Worm (Caenorhabditis elegans) whole organism, L2 larva: ENCODE measurements around the gene arcp-1.

Experiments
- C34F6.9 ChIP-seq: fragments of 150-350 bp; optimal IDR thresholded peaks from 2 replicates; lab custom pipeline; 2014; ENCODE audit warnings: missing biosample characterization, missing genetic modification characterization
- F13H6.1 ChIP-seq: sonication (generic microtip); optimal IDR thresholded peaks from 2 replicates; lab custom pipeline; 2016; ENCODE audit warnings: missing genetic modification characterization, missing compliant biosample characterization
- R02D3.7 ChIP-seq: fragments of 150-350 bp; optimal IDR thresholded peaks from 2 replicates; lab custom pipeline; 2014; ENCODE audit warnings: missing biosample characterization, missing genetic modification characterization
- Y55F3AM.14 ChIP-seq: fragments of 200-800 bp; sonication (Bioruptor generic); optimal IDR thresholded peaks from 2 replicates; lab custom pipeline; 2018; ENCODE audit warnings: mild to moderate bottlenecking, missing genetic modification characterization, missing compliant biosample characterization
- ZK546.5 ChIP-seq: sonication (generic microtip); optimal IDR thresholded peaks from 2 replicates; lab custom pipeline; 2017; ENCODE audit warnings: missing biosample characterization, missing genetic modification characterization
- alr-1 ChIP-seq: fragments of 150-350 bp; optimal IDR thresholded peaks from 2 replicates; lab custom pipeline; 2014; ENCODE audit warnings: missing biosample characterization, missing genetic modification characterization
- aly-2 ChIP-seq: fragments of 150-350 bp; optimal IDR thresholded peaks from 2 replicates; lab custom pipeline; 2014; ENCODE audit warnings: missing biosample characterization, missing genetic modification characterization
- ama-1 ChIP-seq: fragments of 150-350 bp; optimal IDR thresholded peaks from 2 replicates; lab custom pipeline; 2018; ENCODE audit warnings: inconsistent platforms
- blmp-1 ChIP-seq: sonication (generic microtip); optimal IDR thresholded peaks from 2 replicates; lab custom pipeline; 2017; ENCODE audit warnings: missing genetic modification characterization, mild to moderate bottlenecking, missing compliant biosample characterization, antibody characterized with exemption, moderate library complexity; ENCODE audit not compliant: insufficient read depth
- ceh-16 ChIP-seq: fragments of 150-350 bp; optimal IDR thresholded peaks from 2 replicates; lab custom pipeline; 2014; ENCODE audit warnings: missing biosample characterization, missing genetic modification characterization
- ceh-82 ChIP-seq: fragments of 150-350 bp; optimal IDR thresholded peaks from 2 replicates; lab custom pipeline; 2014; ENCODE audit warnings: missing biosample characterization, missing genetic modification characterization
- crh-2 ChIP-seq: sonication (generic microtip); optimal IDR thresholded peaks from 2 replicates; lab custom pipeline; 2017; ENCODE audit warnings: missing biosample characterization, missing genetic modification characterization
- dmd-4 ChIP-seq: sonication (generic microtip); optimal IDR thresholded peaks from 2 replicates; lab custom pipeline; 2017; ENCODE audit warnings: missing biosample characterization, missing genetic modification characterization
- egl-27 ChIP-seq: sonication (generic microtip); optimal IDR thresholded peaks from 3 replicates; lab custom pipeline; 2017; ENCODE audit warnings: missing biosample characterization, missing genetic modification reagents, missing genetic modification characterization
- elt-1 ChIP-seq: fragments of 150-350 bp; optimal IDR thresholded peaks from 2 replicates; lab custom pipeline; 2014; ENCODE audit warnings: missing biosample characterization, missing genetic modification characterization
- elt-3 ChIP-seq: sonication (generic microtip); optimal IDR thresholded peaks from 2 replicates; lab custom pipeline; 2017; ENCODE audit warnings: missing biosample characterization, missing genetic modification characterization
- fos-1 ChIP-seq: fragments of 150-350 bp; optimal IDR thresholded peaks from 2 replicates; lab custom pipeline; 2014; ENCODE audit warnings: missing biosample characterization, missing genetic modification characterization
- gmeb-1 ChIP-seq: fragments of 150-350 bp; optimal IDR thresholded peaks from 2 replicates; lab custom pipeline; 2014; ENCODE audit warnings: missing biosample characterization, missing genetic modification characterization
- lin-11 ChIP-seq: fragments of 150-350 bp; sonication (generic microtip); optimal IDR thresholded peaks from 2 replicates; lab custom pipeline; 2014; ENCODE audit warnings: missing biosample characterization, missing genetic modification characterization, inconsistent platforms, mixed read lengths
- lin-13 ChIP-seq: fragments of 150-350 bp; optimal IDR thresholded peaks from 2 replicates; lab custom pipeline; 2014; ENCODE audit warnings: missing biosample characterization, missing genetic modification reagents, missing genetic modification characterization
- lin-39 ChIP-seq: fragments of 150-350 bp; optimal IDR thresholded peaks from 2 replicates; lab custom pipeline; 2014; ENCODE audit warnings: missing biosample characterization, missing genetic modification reagents, missing genetic modification characterization
- lsy-2 ChIP-seq, 2 experiments: fragments of 150-350 bp in 1 of 2; sonication (generic microtip) in 1 of 2; optimal IDR thresholded peaks; 2 replicates each; lab custom pipeline; 2014 to 2017; ENCODE audit warnings: missing biosample characterization in 2 of 2, missing genetic modification characterization in 2 of 2
- mab-5 ChIP-seq: fragments of 150-350 bp; optimal IDR thresholded peaks from 2 replicates; lab custom pipeline; 2014; ENCODE audit warnings: missing biosample characterization, missing genetic modification characterization
- mbf-1 ChIP-seq: sonication (generic microtip); optimal IDR thresholded peaks from 2 replicates; lab custom pipeline; 2017; ENCODE audit warnings: missing biosample characterization, missing genetic modification characterization
- mdl-1 ChIP-seq, 2 experiments: fragments of 150-350 bp in 1 of 2; sonication (generic microtip) in 1 of 2; optimal IDR thresholded peaks; 2 replicates each; lab custom pipeline; 2017; ENCODE audit warnings: missing biosample characterization in 2 of 2, missing genetic modification characterization in 2 of 2
- nhr-10 ChIP-seq: sonication (generic microtip); optimal IDR thresholded peaks from 2 replicates; lab custom pipeline; 2017; ENCODE audit warnings: missing biosample characterization, missing genetic modification characterization
- nhr-11 ChIP-seq: fragments of 150-350 bp; optimal IDR thresholded peaks from 2 replicates; lab custom pipeline; 2014; ENCODE audit warnings: missing biosample characterization, missing genetic modification characterization
- nhr-12 ChIP-seq: fragments of 150-350 bp; optimal IDR thresholded peaks from 2 replicates; lab custom pipeline; 2014; ENCODE audit warnings: missing biosample characterization, missing genetic modification characterization
- nhr-129 ChIP-seq: fragments of 150-350 bp; optimal IDR thresholded peaks from 2 replicates; lab custom pipeline; 2014; ENCODE audit warnings: missing biosample characterization, missing genetic modification characterization
- nhr-21 ChIP-seq: fragments of 150-350 bp; optimal IDR thresholded peaks from 2 replicates; lab custom pipeline; 2014; ENCODE audit warnings: missing biosample characterization, missing genetic modification characterization
- nhr-23 ChIP-seq: fragments of 150-350 bp; optimal IDR thresholded peaks from 2 replicates; lab custom pipeline; 2014; ENCODE audit warnings: missing biosample characterization, missing genetic modification reagents, missing genetic modification characterization
- nhr-237 ChIP-seq: fragments of 150-350 bp; optimal IDR thresholded peaks from 2 replicates; lab custom pipeline; 2014; ENCODE audit warnings: missing biosample characterization, missing genetic modification characterization
- nhr-25 ChIP-seq: fragments of 150-350 bp; sonication (generic microtip); optimal IDR thresholded peaks from 3 replicates; lab custom pipeline; 2014; ENCODE audit warnings: missing biosample characterization, missing genetic modification characterization
- nhr-6 ChIP-seq: fragments of 150-350 bp; optimal IDR thresholded peaks from 2 replicates; lab custom pipeline; 2014; ENCODE audit warnings: missing biosample characterization, missing genetic modification characterization
- nhr-77 ChIP-seq: fragments of 150-350 bp; optimal IDR thresholded peaks from 2 replicates; lab custom pipeline; 2014; ENCODE audit warnings: missing biosample characterization, missing genetic modification characterization
- peb-1 ChIP-seq: fragments of 150-350 bp; optimal IDR thresholded peaks from 2 replicates; lab custom pipeline; 2014; ENCODE audit warnings: missing biosample characterization, missing genetic modification characterization
- sem-4 ChIP-seq: fragments of 150-350 bp; optimal IDR thresholded peaks from 2 replicates; lab custom pipeline; 2014; ENCODE audit warnings: missing biosample characterization, missing genetic modification reagents, missing genetic modification characterization
- skn-1 ChIP-seq: sonication (generic microtip); optimal IDR thresholded peaks from 2 replicates; lab custom pipeline; 2017; ENCODE audit warnings: missing biosample characterization, missing genetic modification characterization
- sma-3 ChIP-seq: sonication (generic microtip); optimal IDR thresholded peaks from 2 replicates; lab custom pipeline; 2016; ENCODE audit warnings: missing genetic modification reagents, missing genetic modification characterization, missing compliant biosample characterization
- sma-9 ChIP-seq, 2 experiments: fragments of 150-350 bp in 1 of 2; sonication (generic microtip) in 1 of 2; optimal IDR thresholded peaks; 2 replicates each; lab custom pipeline; 2014 to 2016; ENCODE audit warnings: missing genetic modification characterization in 2 of 2, mild to moderate bottlenecking in 1 of 2, missing biosample characterization in 1 of 2, missing compliant biosample characterization in 1 of 2, missing genetic modification reagents in 1 of 2, moderate library complexity in 1 of 2
- snpc-4 ChIP-seq: fragments of 150-350 bp; optimal IDR thresholded peaks from 2 replicates; lab custom pipeline; 2014; ENCODE audit warnings: missing biosample characterization, missing genetic modification characterization
- unc-39 ChIP-seq: fragments of 150-350 bp; optimal IDR thresholded peaks from 2 replicates; lab custom pipeline; 2014; ENCODE audit warnings: missing biosample characterization, missing genetic modification characterization
- unc-55 ChIP-seq: fragments of 150-350 bp; sonication (generic microtip); optimal IDR thresholded peaks from 3 replicates; lab custom pipeline; 2014; ENCODE audit warnings: missing biosample characterization, missing genetic modification reagents, missing genetic modification characterization
- unc-62 ChIP-seq: fragments of 150-350 bp; optimal IDR thresholded peaks from 2 replicates; lab custom pipeline; 2014; ENCODE audit warnings: missing biosample characterization, missing genetic modification reagents, missing genetic modification characterization
- zag-1 ChIP-seq: fragments of 150-350 bp; optimal IDR thresholded peaks from 2 replicates; lab custom pipeline; 2014; ENCODE audit warnings: missing biosample characterization, missing genetic modification characterization
- ztf-1 ChIP-seq: fragments of 200-800 bp; sonication (Bioruptor generic); conservative IDR thresholded peaks from 2 replicates; pipeline ENCODE4 v1.3.6; 2022; ENCODE audit warnings: missing genetic modification characterization, missing compliant biosample characterization
- ztf-11 ChIP-seq: sonication (generic microtip); optimal IDR thresholded peaks from 2 replicates; lab custom pipeline; 2017; ENCODE audit warnings: missing biosample characterization, missing genetic modification characterization
- ztf-4 ChIP-seq: fragments of 150-350 bp; optimal IDR thresholded peaks from 2 replicates; lab custom pipeline; 2014; ENCODE audit warnings: missing biosample characterization, missing genetic modification characterization

The arcp-1 gene

ce11 chrIII:3799213-3799612 is 40.0 kb upstream of the arcp-1 start (continued):
- TF ChIP-seq sma-9 (GFP tag; optimal IDR thresholded peaks at IDR 0.05; lab: Kevin White, UChicago) (peak; percentile 53), sma-9 (tag; optimal IDR thresholded peaks at IDR 0.05; lab: Kevin White, UChicago) (no peak), nhr-237 (no peak), nhr-12 (tag; lab: Kevin White, UChicago) (no peak)
- TF ChIP-seq, all 48 proteins: peak for 12

DNA sequence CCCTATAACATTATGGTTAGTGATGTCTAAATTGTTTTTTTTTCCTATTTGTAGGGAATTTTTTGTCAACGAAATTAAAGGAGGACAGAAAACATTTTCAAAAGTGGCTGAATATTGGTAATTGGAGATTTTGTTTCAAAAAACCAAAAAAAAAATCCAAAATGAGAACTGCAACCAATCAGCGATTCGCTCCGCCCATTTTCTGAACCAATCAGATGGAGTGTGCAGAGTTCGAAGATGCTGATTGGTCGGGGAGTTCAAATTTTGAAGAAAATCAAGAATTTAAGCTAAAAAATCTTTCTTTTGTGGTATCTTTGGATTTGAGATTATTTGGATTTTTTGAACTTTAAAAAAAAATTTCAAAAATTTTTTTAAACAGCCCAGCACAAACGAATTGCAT is 39.2 kb upstream of the arcp-1 start:
- TF ChIP-seq crh-2 (tag; lab: Kevin White, UChicago) (no peak), lin-13 (GFP tag; lab: Kevin White, UChicago) (peak; percentile 23)
- TF ChIP-seq, all 48 proteins: peak for 1

DNA sequence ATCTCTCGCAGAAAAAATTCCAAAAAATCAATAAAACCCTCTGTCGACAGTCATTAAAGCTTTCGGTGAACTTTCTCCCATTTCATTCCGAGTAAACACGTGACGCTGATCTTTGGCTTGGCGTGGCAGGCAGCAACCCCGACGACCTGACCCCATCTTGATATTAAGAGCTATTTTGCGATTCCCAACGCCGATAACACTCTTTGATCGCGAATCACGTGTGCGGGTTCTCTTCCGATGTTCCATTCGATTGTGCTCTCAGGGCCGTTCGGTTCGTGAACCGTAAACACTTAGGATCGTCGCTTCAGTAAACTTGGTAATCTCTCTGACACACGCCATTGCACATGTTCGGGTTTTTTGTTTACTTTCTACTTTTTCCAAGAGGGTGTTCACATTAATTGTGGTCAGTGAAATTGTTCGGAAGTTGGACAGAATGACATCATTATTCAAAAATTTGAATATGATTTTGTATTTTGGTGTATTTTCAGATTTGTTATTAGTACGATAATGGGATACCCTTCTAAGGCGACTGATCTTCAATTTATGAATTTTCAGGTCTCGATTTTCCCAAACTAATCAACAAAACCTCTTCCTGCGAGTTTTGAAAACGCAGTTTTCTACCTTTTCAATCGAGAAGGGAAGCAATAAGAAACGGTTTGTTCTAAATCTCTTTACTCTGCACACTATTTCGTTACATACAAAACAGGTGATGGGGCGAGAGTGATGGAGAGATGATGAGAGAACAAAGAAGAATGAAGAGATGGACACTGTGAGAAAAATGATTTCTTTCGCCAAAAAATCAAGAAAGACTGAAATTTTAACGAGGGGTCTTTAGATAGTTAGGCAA is 38.2 kb upstream of the arcp-1 start:
- peak; percentile 47 for TF ChIP-seq crh-2 (tag; lab: Kevin White, UChicago)
- TF ChIP-seq peb-1: no peak
- no peak for TF ChIP-seq dmd-4 (tag; lab: Kevin White, UChicago)
- no peak for TF ChIP-seq C34F6.9 (tag; lab: Kevin White, UChicago)
- TF ChIP-seq F13H6.1 (tag; lab: Kevin White, UChicago): peak; percentile 50
- TF ChIP-seq nhr-25 (tag; lab: Kevin White, UChicago): peak; percentile 88
- no peak for TF ChIP-seq skn-1 (tag; lab: Kevin White, UChicago)
- no peak for TF ChIP-seq nhr-6
- TF ChIP-seq ama-1 (lab: Kevin White, UChicago): no peak
- no peak for TF ChIP-seq unc-39 (tag; lab: Kevin White, UChicago)
- TF ChIP-seq mab-5 (tag; lab: Kevin White, UChicago): no peak
- no peak for TF ChIP-seq ztf-4 (tag; lab: Kevin White, UChicago)
- TF ChIP-seq mbf-1: no peak
- TF ChIP-seq mdl-1 (tag; optimal IDR thresholded peaks at IDR 0.05; lab: Kevin White, UChicago): peak; percentile 18 to 48
- TF ChIP-seq nhr-10 (tag; lab: Kevin White, UChicago): no peak
- TF ChIP-seq ZK546.5 (tag; lab: Kevin White, UChicago): no peak
- no peak for TF ChIP-seq gmeb-1 (tag; lab: Kevin White, UChicago)
- TF ChIP-seq egl-27: peak; percentile 27
- no peak for TF ChIP-seq Y55F3AM.14 (GFP tag; lab: Kevin White, UChicago)
- no peak for TF ChIP-seq ceh-82 (tag; lab: Kevin White, UChicago)
- no peak for TF ChIP-seq lin-39 (tag; lab: Kevin White, UChicago)
- TF ChIP-seq nhr-11 (tag; lab: Kevin White, UChicago): no peak
- TF ChIP-seq nhr-237: no peak
- no peak for TF ChIP-seq ztf-1 (GFP tag; lab: Robert Waterston, UW)
- no peak for TF ChIP-seq R02D3.7
- TF ChIP-seq sma-9 (GFP tag; optimal IDR thresholded peaks at IDR 0.05; lab: Kevin White, UChicago): peak; percentile 91
- no peak for TF ChIP-seq sma-9 (tag; optimal IDR thresholded peaks at IDR 0.05; lab: Kevin White, UChicago)
- peak; percentile 86 for TF ChIP-seq sem-4 (tag; lab: Kevin White, UChicago)
- TF ChIP-seq fos-1 (tag; lab: Kevin White, UChicago): peak; percentile 31
- peak; percentile 35 for TF ChIP-seq nhr-129 (tag; lab: Kevin White, UChicago)
- TF ChIP-seq lsy-2 (tag; optimal IDR thresholded peaks at IDR 0.05; lab: Kevin White, UChicago): peak in 1 of 2 experiments; percentile 39
- TF ChIP-seq ceh-16 (tag; lab: Kevin White, UChicago): peak; percentile 88
- no peak for TF ChIP-seq aly-2 (tag; lab: Kevin White, UChicago)
- TF ChIP-seq nhr-77 (tag; lab: Kevin White, UChicago): no peak
- no peak for TF ChIP-seq zag-1 (tag; lab: Kevin White, UChicago)
- TF ChIP-seq lin-13 (GFP tag; lab: Kevin White, UChicago): peak; percentile 0
- TF ChIP-seq unc-62 (GFP tag; lab: Kevin White, UChicago): no peak
- peak; percentile 84 for TF ChIP-seq blmp-1 (tag; lab: Kevin White, UChicago)
- no peak for TF ChIP-seq elt-3 (tag; lab: Kevin White, UChicago)
- TF ChIP-seq sma-3 (GFP tag; lab: Kevin White, UChicago): peak; percentile 45
- TF ChIP-seq lin-11 (tag; lab: Kevin White, UChicago): no peak
- TF ChIP-seq nhr-21: peak; percentile 22
- peak; percentile 83 for TF ChIP-seq nhr-23 (tag; lab: Kevin White, UChicago)
- peak; percentile 91 for TF ChIP-seq elt-1 (tag; lab: Kevin White, UChicago)
- TF ChIP-seq unc-55 (GFP tag; lab: Kevin White, UChicago): no peak
- TF ChIP-seq snpc-4 (tag; lab: Kevin White, UChicago): no peak
- TF ChIP-seq nhr-12 (tag; lab: Kevin White, UChicago): no peak
- TF ChIP-seq ztf-11 (tag; lab: Kevin White, UChicago): no peak
- no peak for TF ChIP-seq alr-1 (tag; lab: Kevin White, UChicago)
- TF ChIP-seq, all 48 proteins: peak for 17
